Fruit fly (Drosophila melanogaster): ENCODE data around the gene CG12111.

DNA sequence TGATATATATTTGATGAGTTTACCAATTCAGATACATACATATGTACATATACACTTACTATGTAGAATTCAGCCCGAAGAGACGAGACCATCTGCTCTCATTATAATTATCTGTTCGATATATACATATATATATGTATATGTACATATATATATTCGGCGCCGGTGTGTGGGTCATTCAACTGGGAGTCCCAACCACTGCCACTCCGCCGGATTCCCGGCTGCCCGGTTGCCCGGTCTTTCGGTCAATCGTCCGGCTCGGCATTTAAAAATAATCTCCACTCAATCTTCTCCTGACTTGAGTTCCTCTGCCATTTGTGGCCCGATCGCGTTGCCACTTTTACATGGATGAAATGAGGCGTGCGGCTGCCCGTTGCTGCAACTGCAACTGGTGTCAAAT is 5.9 kb upstream of the CG12111 start:
- no peak for TF ChIP-seq CG30431 (GFP tag; optimal IDR thresholded peaks at IDR 0.05)
- TF ChIP-seq CG4404 (GFP tag; IDR thresholded peaks at IDR 0.05): no peak
- no peak for TF ChIP-seq MTF-1 (GFP tag; optimal IDR thresholded peaks at IDR 0.05; ENCODE audit: borderline replicate concordance)
- TF ChIP-seq ATbp (GFP tag; optimal IDR thresholded peaks at IDR 0.05): no peak
- TF ChIP-seq zen2 (GFP tag; IDR thresholded peaks at IDR 0.05; ENCODE audit: partially characterized antibody): no peak
- no peak for TF ChIP-seq toy (GFP tag; IDR thresholded peaks at IDR 0.05)

Measured in whole organism, embryonic.